Fruit fly (Drosophila melanogaster) whole organism, embryonic: ENCODE data around the gene Trax.

Source experiments
- Abd-B ChIP-seq: fragments of 200-800 bp; sonication (Bioruptor generic); optimal IDR thresholded peaks from 2 replicates; lab custom pipeline; 2018; ENCODE audit warnings: missing biosample characterization, mild to moderate bottlenecking, missing genetic modification characterization, moderate library complexity
- Adf1 ChIP-seq: fragments of 200-800 bp; sonication (Bioruptor generic); IDR thresholded peaks from 2 replicates; pipeline ENCODE4 v1.3.6; 2022; ENCODE audit warnings: missing biosample characterization, missing genetic modification characterization
- BtbVII ChIP-seq: fragments of 200-800 bp; sonication (Bioruptor generic); optimal IDR thresholded peaks from 3 replicates; lab custom pipeline; 2017; ENCODE audit warnings: missing biosample characterization, mild to moderate bottlenecking, missing genetic modification characterization
- CG10267 ChIP-seq: fragments of 200-800 bp; sonication (Bioruptor generic); optimal IDR thresholded peaks from 2 replicates; lab custom pipeline; 2018; ENCODE audit warnings: missing biosample characterization, mild to moderate bottlenecking, missing genetic modification characterization, moderate library complexity
- CG10543 ChIP-seq: fragments of 200-800 bp; sonication (Bioruptor generic); optimal IDR thresholded peaks from 3 replicates; lab custom pipeline; 2017; ENCODE audit warnings: missing biosample characterization, mild to moderate bottlenecking, missing genetic modification characterization, moderate library complexity
- CG11247 ChIP-seq: fragments of 200-800 bp; sonication (Bioruptor generic); IDR thresholded peaks from 2 replicates; pipeline ENCODE4 v1.3.6; 2022; ENCODE audit warnings: missing biosample characterization, missing genetic modification characterization
- CG11504 ChIP-seq: fragments of 200-800 bp; sonication (Bioruptor generic); optimal IDR thresholded peaks from 3 replicates; lab custom pipeline; 2019; ENCODE audit warnings: missing biosample characterization, mild to moderate bottlenecking, missing genetic modification characterization, moderate library complexity
- CG12659 ChIP-seq: fragments of 200-800 bp; sonication (Bioruptor generic); optimal IDR thresholded peaks from 3 replicates; lab custom pipeline; 2017; ENCODE audit warnings: mild to moderate bottlenecking, missing biosample characterization, missing genetic modification reagents, missing genetic modification characterization
- CG12744 ChIP-seq: fragments of 200-800 bp; sonication (Bioruptor generic); optimal IDR thresholded peaks from 2 replicates; lab custom pipeline; 2016; ENCODE audit warnings: missing biosample characterization, missing genetic modification characterization
- CG13296 ChIP-seq: fragments of 200-800 bp; sonication (Bioruptor generic); optimal IDR thresholded peaks from 3 replicates; lab custom pipeline; 2018; ENCODE audit warnings: missing biosample characterization, mild to moderate bottlenecking, missing genetic modification characterization
- CG13424 ChIP-seq: fragments of 200-800 bp; sonication (Bioruptor generic); optimal IDR thresholded peaks from 2 replicates; lab custom pipeline; 2019; ENCODE audit warnings: missing biosample characterization, mild to moderate bottlenecking, missing genetic modification characterization, moderate library complexity
- CG14441 ChIP-seq: fragments of 200-800 bp; sonication (Bioruptor generic); IDR thresholded peaks from 2 replicates; pipeline ENCODE4 v1.3.6; 2022; ENCODE audit warnings: missing biosample characterization, missing genetic modification characterization
- CG1602 ChIP-seq: fragments of 200-800 bp; sonication (Bioruptor generic); optimal IDR thresholded peaks from 3 replicates; lab custom pipeline; 2016; ENCODE audit warnings: missing biosample characterization, missing genetic modification characterization
- CG17328 ChIP-seq: fragments of 200-800 bp; sonication (Bioruptor generic); IDR thresholded peaks from 2 replicates; pipeline ENCODE4 v1.3.6; 2022; ENCODE audit warnings: missing biosample characterization, missing genetic modification characterization
- CG18262 ChIP-seq: fragments of 200-800 bp; optimal IDR thresholded peaks from 3 replicates; lab custom pipeline; 2019; ENCODE audit warnings: missing biosample characterization, mild to moderate bottlenecking, missing genetic modification characterization, moderate library complexity
- CG18599 ChIP-seq: fragments of 200-800 bp; sonication (Bioruptor generic); optimal IDR thresholded peaks from 3 replicates; lab custom pipeline; 2017; ENCODE audit warnings: missing biosample characterization, missing genetic modification characterization, mild to moderate bottlenecking, moderate library complexity, missing genetic modification reagents
- CG2116 ChIP-seq: fragments of 200-800 bp; sonication (Bioruptor generic); optimal IDR thresholded peaks from 3 replicates; lab custom pipeline; 2018; ENCODE audit warnings: missing biosample characterization, mild to moderate bottlenecking, missing genetic modification characterization
- CG2120 ChIP-seq: fragments of 200-800 bp; sonication (Bioruptor generic); optimal IDR thresholded peaks from 3 replicates; lab custom pipeline; 2016; ENCODE audit warnings: missing biosample characterization, missing genetic modification characterization
- CG30403 ChIP-seq: fragments of 200-800 bp; sonication (Bioruptor generic); optimal IDR thresholded peaks from 3 replicates; lab custom pipeline; 2016; ENCODE audit warnings: missing biosample characterization, missing genetic modification characterization
- CG34422 ChIP-seq: fragments of 200-800 bp; sonication (Bioruptor generic); IDR thresholded peaks from 3 replicates; pipeline ENCODE4 v1.3.6; 2022; ENCODE audit warnings: missing biosample characterization, missing genetic modification characterization
- CG42726 ChIP-seq: fragments of 200-800 bp; sonication (Bioruptor generic); IDR thresholded peaks from 2 replicates; pipeline ENCODE4 v1.3.6; 2022; ENCODE audit warnings: missing biosample characterization, missing genetic modification characterization; ENCODE audit not compliant: partially characterized antibody
- CG4360 ChIP-seq: fragments of 200-800 bp; sonication (Bioruptor generic); IDR thresholded peaks from 2 replicates; pipeline ENCODE4 v1.3.6; 2022; ENCODE audit warnings: missing biosample characterization, missing genetic modification characterization
- CG4404 ChIP-seq: fragments of 200-800 bp; sonication (Bioruptor generic); IDR thresholded peaks from 2 replicates; pipeline ENCODE4 v1.3.6; 2022; ENCODE audit warnings: missing biosample characterization, missing genetic modification characterization
- CG5953 ChIP-seq: fragments of 200-800 bp; sonication (Bioruptor generic); IDR thresholded peaks from 2 replicates; pipeline ENCODE4 v1.3.6; 2022; ENCODE audit warnings: missing biosample characterization, missing genetic modification characterization
- CG7928 ChIP-seq: fragments of 200-800 bp; sonication (Bioruptor generic); optimal IDR thresholded peaks from 2 replicates; lab custom pipeline; 2017; ENCODE audit warnings: missing biosample characterization, mild to moderate bottlenecking, missing genetic modification characterization
- CG8924 ChIP-seq: fragments of 200-800 bp; optimal IDR thresholded peaks from 3 replicates; lab custom pipeline; 2019; ENCODE audit warnings: missing biosample characterization, mild to moderate bottlenecking, missing genetic modification characterization, moderate library complexity
- CG9437 ChIP-seq: fragments of 200-800 bp; sonication (Bioruptor generic); optimal IDR thresholded peaks from 2 replicates; lab custom pipeline; 2018; ENCODE audit warnings: missing biosample characterization, mild to moderate bottlenecking, missing genetic modification characterization
- Dip2 ChIP-seq: fragments of 200-800 bp; sonication (Bioruptor generic); IDR thresholded peaks from 2 replicates; pipeline ENCODE4 v1.3.6; 2022; ENCODE audit warnings: missing biosample characterization, missing genetic modification characterization
- E2f1 ChIP-seq: fragments of 200-800 bp; sonication (Bioruptor generic); IDR thresholded peaks from 2 replicates; pipeline ENCODE4 v1.3.6; 2022; ENCODE audit warnings: missing biosample characterization, missing genetic modification characterization
- Gug ChIP-seq: fragments of 200-800 bp; sonication (Bioruptor generic); IDR thresholded peaks from 4 replicates; pipeline ENCODE4 v1.3.6; 2022; ENCODE audit warnings: missing biosample characterization, missing genetic modification characterization
- HLH3B ChIP-seq: fragments of 200-800 bp; sonication (Bioruptor generic); IDR thresholded peaks from 2 replicates; pipeline ENCODE4 v1.3.6; 2022; ENCODE audit warnings: missing biosample characterization, missing genetic modification characterization
- Ravus ChIP-seq: fragments of 200-800 bp; sonication (Bioruptor generic); IDR thresholded peaks from 2 replicates; pipeline ENCODE4 v1.3.6; 2022; ENCODE audit warnings: missing biosample characterization, missing genetic modification characterization
- Ssrp ChIP-seq: fragments of 200-800 bp; sonication (Bioruptor generic); optimal IDR thresholded peaks from 2 replicates; lab custom pipeline; 2018; ENCODE audit warnings: missing biosample characterization, mild to moderate bottlenecking, missing genetic modification characterization, moderate library complexity
- TFAM ChIP-seq: fragments of 200-800 bp; sonication (Bioruptor generic); optimal IDR thresholded peaks from 2 replicates; lab custom pipeline; 2017; ENCODE audit warnings: missing biosample characterization, missing genetic modification characterization, inconsistent platforms
- ase ChIP-seq: fragments of 200-800 bp; sonication (Bioruptor generic); IDR thresholded peaks from 3 replicates; pipeline ENCODE4 v1.3.6; 2022; ENCODE audit warnings: missing biosample characterization, missing genetic modification characterization
- br ChIP-seq: fragments of >200 bp; optimal IDR thresholded peaks from 2 replicates; lab custom pipeline; 2017
- bsh ChIP-seq, 2 experiments: fragments of 200-800 bp; sonication (Bioruptor generic); optimal IDR thresholded peaks; 2 replicates each; lab custom pipeline; 2017 to 2018; ENCODE audit warnings: mild to moderate bottlenecking in 2 of 2, missing biosample characterization in 2 of 2, missing genetic modification characterization in 2 of 2, moderate library complexity in 1 of 2
- chm ChIP-seq: fragments of 200-800 bp; sonication (Bioruptor generic); IDR thresholded peaks from 2 replicates; pipeline ENCODE4 v1.3.6; 2022; ENCODE audit warnings: missing biosample characterization, missing genetic modification characterization
- dmrt11E ChIP-seq: fragments of 200-800 bp; sonication (Bioruptor generic); optimal IDR thresholded peaks from 3 replicates; lab custom pipeline; 2018; ENCODE audit warnings: missing biosample characterization, mild to moderate bottlenecking, missing genetic modification characterization, moderate library complexity
- eve ChIP-seq, 2 experiments: fragments of >200 bp; optimal IDR thresholded peaks; 2 replicates each; lab custom pipeline; 2017; ENCODE audit warnings: missing biosample characterization in 2 of 2, missing genetic modification characterization in 2 of 2
- gsb ChIP-seq: fragments of 200-800 bp; sonication (Bioruptor generic); IDR thresholded peaks from 2 replicates; pipeline ENCODE4 v1.3.6; 2022; ENCODE audit warnings: missing biosample characterization, missing genetic modification characterization
- h ChIP-seq: fragments of >200 bp; optimal IDR thresholded peaks from 2 replicates; lab custom pipeline; 2017
- hbn ChIP-seq: fragments of 200-800 bp; sonication (Bioruptor generic); IDR thresholded peaks from 2 replicates; pipeline ENCODE4 v1.3.6; 2022; ENCODE audit warnings: missing biosample characterization, missing genetic modification characterization; ENCODE audit not compliant: partially characterized antibody
- her ChIP-seq: fragments of 200-800 bp; sonication (Bioruptor generic); optimal IDR thresholded peaks from 2 replicates; lab custom pipeline; 2016; ENCODE audit warnings: missing biosample characterization, missing genetic modification characterization
- ind ChIP-seq: fragments of 200-800 bp; sonication (Bioruptor generic); optimal IDR thresholded peaks from 3 replicates; lab custom pipeline; 2016; ENCODE audit warnings: missing biosample characterization, missing genetic modification characterization
- ken ChIP-seq: fragments of 200-800 bp; sonication (Bioruptor generic); IDR thresholded peaks from 3 replicates; pipeline ENCODE4 v1.3.6; 2022; ENCODE audit warnings: missing biosample characterization, missing genetic modification characterization
- pnt ChIP-seq: fragments of 200-800 bp; sonication (Bioruptor generic); optimal IDR thresholded peaks from 3 replicates; lab custom pipeline; 2016; ENCODE audit warnings: missing biosample characterization, missing genetic modification characterization
- prd ChIP-seq, 3 experiments: fragments of >200 bp in 2 of 3; fragments of 200-800 bp in 1 of 3; sonication (Bioruptor generic) in 1 of 3; optimal IDR thresholded peaks in 2 of 3; IDR thresholded peaks in 1 of 3; 2 replicates in 2 of 3; 3 replicates in 1 of 3; pipeline versions ENCODE4 v1.3.6 to Lab custom; 2017 to 2022; ENCODE audit warnings: missing biosample characterization in 1 of 3, missing genetic modification characterization in 1 of 3
- slp2 ChIP-seq: fragments of 200-800 bp; sonication (Bioruptor generic); optimal IDR thresholded peaks from 2 replicates; lab custom pipeline; 2016; ENCODE audit warnings: missing biosample characterization, missing genetic modification characterization
- toy ChIP-seq: fragments of 200-800 bp; sonication (Bioruptor generic); IDR thresholded peaks from 2 replicates; pipeline ENCODE4 v1.3.6; 2022; ENCODE audit warnings: missing biosample characterization, missing genetic modification characterization
- unc-4 ChIP-seq: fragments of 200-800 bp; sonication (Bioruptor generic); IDR thresholded peaks from 2 replicates; pipeline ENCODE4 v1.3.6; 2022; ENCODE audit warnings: missing biosample characterization, missing genetic modification characterization; ENCODE audit not compliant: partially characterized antibody
- usp ChIP-seq: fragments of >200 bp; optimal IDR thresholded peaks from 2 replicates; lab custom pipeline; 2017; ENCODE audit warnings: missing biosample characterization, missing genetic modification characterization

Trax gene

DNA sequence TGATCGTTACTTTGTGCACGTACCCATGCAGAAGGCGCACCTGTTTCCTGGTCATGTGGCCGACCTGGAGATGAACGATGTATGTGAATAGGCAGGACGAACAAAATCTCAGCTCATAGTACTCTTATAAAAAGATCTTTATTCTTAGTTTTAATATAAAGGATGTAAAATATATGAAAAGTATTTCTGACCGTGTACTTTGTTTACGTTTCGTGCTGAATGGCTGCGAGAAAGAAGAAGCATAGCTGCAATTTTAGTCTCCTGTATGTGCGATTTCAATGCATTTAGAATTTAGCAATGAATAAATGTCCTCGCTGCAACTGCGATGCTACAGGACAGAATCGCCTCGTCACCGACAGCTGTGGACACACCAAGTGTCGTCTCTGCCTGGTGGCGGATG, 13.7 kb upstream of the Trax start, which contains the start of the genes CG42726 and CG42727 (continued):
- peak; percentile 14 for TF ChIP-seq CG18262 (tag; lab: Kevin White, UChicago)
- no peak for TF ChIP-seq CG9437 (GFP tag; lab: Kevin White, UChicago)
- TF ChIP-seq ind (GFP tag; lab: Kevin White, UChicago): peak; percentile 39
- TF ChIP-seq chm: no peak
- TF ChIP-seq CG42726 (GFP tag; lab: Robert Waterston, UW): no peak
- no peak for TF ChIP-seq CG13296 (GFP tag; lab: Kevin White, UChicago)
- no peak for TF ChIP-seq prd (optimal IDR thresholded peaks at IDR 0.05; lab: Kevin White, UChicago)
- peak; percentile 34; the same call in 1 of the 3 replicates for TF ChIP-seq prd (GFP tag; IDR thresholded peaks at IDR 0.05; lab: Robert Waterston, UW)
- TF ChIP-seq CG10543 (GFP tag; lab: Kevin White, UChicago): no peak
- no peak for TF ChIP-seq CG5953 (GFP tag; lab: Robert Waterston, UW)
- TF ChIP-seq CG10267 (tag; lab: Kevin White, UChicago): no peak
- no peak for TF ChIP-seq her (GFP tag; lab: Kevin White, UChicago)
- TF ChIP-seq Ssrp (tag; lab: Kevin White, UChicago): no peak
- no peak for TF ChIP-seq TFAM (GFP tag; lab: Kevin White, UChicago)
- TF ChIP-seq unc-4 (GFP tag; lab: Robert Waterston, UW): no peak
- TF ChIP-seq BtbVII (GFP tag; lab: Kevin White, UChicago): no peak
- TF ChIP-seq CG1602 (GFP tag; lab: Kevin White, UChicago): no peak
- no peak for TF ChIP-seq gsb
- TF ChIP-seq ken (GFP tag; lab: Robert Waterston, UW): peak; percentile 43; the same call in 1 of the 3 replicates
- peak; percentile 5 for TF ChIP-seq CG18599 (GFP tag; lab: Kevin White, UChicago)
- TF ChIP-seq CG13424: peak; percentile 42
- TF ChIP-seq CG4360: no peak
- no peak for TF ChIP-seq CG12744
- no peak for TF ChIP-seq HLH3B (GFP tag; lab: Robert Waterston, UW)
- TF ChIP-seq usp (GFP tag; lab: Kevin White, UChicago): no peak
- no peak for TF ChIP-seq CG17328 (GFP tag; lab: Robert Waterston, UW)
- peak; percentile 62 for TF ChIP-seq CG2120 (GFP tag; lab: Kevin White, UChicago)
- TF ChIP-seq Adf1 (GFP tag; lab: Robert Waterston, UW): no peak
- 0 out of 2 replicates have a peak, but pooled peaks have one; percentile 13 for TF ChIP-seq E2f1 (GFP tag; lab: Robert Waterston, UW)
- TF ChIP-seq CG30403 (GFP tag; lab: Kevin White, UChicago): peak; percentile 45
- TF ChIP-seq CG12659 (GFP tag; lab: Kevin White, UChicago): peak; percentile 30
- TF ChIP-seq br: no peak
- no peak for TF ChIP-seq CG11504
- no peak for TF ChIP-seq Dip2 (GFP tag; lab: Robert Waterston, UW)
- no peak for TF ChIP-seq Abd-B
- TF ChIP-seq toy (GFP tag; lab: Robert Waterston, UW): no peak
- TF ChIP-seq h: no peak
- TF ChIP-seq Gug: no peak
- no peak for TF ChIP-seq pnt (GFP tag; lab: Kevin White, UChicago)
- TF ChIP-seq ase: no peak
- no peak for TF ChIP-seq Ravus (GFP tag; lab: Robert Waterston, UW)
- TF ChIP-seq CG2116 (GFP tag; lab: Kevin White, UChicago): peak; percentile 13
- no peak for TF ChIP-seq eve (GFP tag; optimal IDR thresholded peaks at IDR 0.05; lab: Kevin White, UChicago)
- TF ChIP-seq CG4404 (GFP tag; lab: Robert Waterston, UW): no peak
- TF ChIP-seq dmrt11E (tag; lab: Kevin White, UChicago): peak; percentile 9
- no peak for TF ChIP-seq slp2 (GFP tag; lab: Kevin White, UChicago)
- TF ChIP-seq CG34422 (GFP tag; lab: Robert Waterston, UW): 0 out of 3 replicates have a peak, but pooled peaks have one; percentile 39
- TF ChIP-seq CG11247: no peak
- peak in 1 of 2 experiments; percentile 32 for TF ChIP-seq bsh (GFP tag; optimal IDR thresholded peaks at IDR 0.05; lab: Kevin White, UChicago)
- TF ChIP-seq CG14441 (GFP tag; lab: Robert Waterston, UW): 0 out of 2 replicates have a peak, but pooled peaks have one; percentile 26
- TF ChIP-seq CG7928: no peak
- TF ChIP-seq hbn (GFP tag; lab: Robert Waterston, UW): no peak
- TF ChIP-seq CG8924: no peak
